Fruit fly (Drosophila melanogaster): ENCODE results near the gene CG44085.
"Not testable (repeated sequence)": the region's sequence is repeated elsewhere in the genome, so short reads cannot be mapped to it uniquely, and the experiment has no call there.

Gene CG44085

dm6 chr2L:13215640-13216129 lies 45.1 kb upstream of the CG44085 start (continued):
- TF ChIP-seq seq (GFP tag; IDR thresholded peaks at IDR 0.05) (peak; percentile 46; the same call in 1 of the 2 replicates), CG10654 (GFP tag; optimal IDR thresholded peaks at IDR 0.05) (peak; percentile 20), ewg (GFP tag; optimal IDR thresholded peaks at IDR 0.05) (peak; percentile 38), fd64A (GFP tag; optimal IDR thresholded peaks at IDR 0.05) (peak; percentile 35), NK7.1 (GFP tag; optimal IDR thresholded peaks at IDR 0.05) (peak; percentile 3), ase (GFP tag; IDR thresholded peaks at IDR 0.05) (0 out of 3 replicates have a peak, but pooled peaks have one; percentile 43), HLH4C (GFP tag; IDR thresholded peaks at IDR 0.05; ENCODE audit: partially characterized antibody) (peak; percentile 25; the same call in 1 of the 3 replicates), trh (GFP tag; optimal IDR thresholded peaks at IDR 0.05) (peak; percentile 8), CG14441 (GFP tag; IDR thresholded peaks at IDR 0.05) (peak; percentile 43; the same call in 1 of the 2 replicates), sens-2 (GFP tag; IDR thresholded peaks at IDR 0.05) (0 out of 2 replicates have a peak, but pooled peaks have one; percentile 41), grn (GFP tag; optimal IDR thresholded peaks at IDR 0.05) (peak; percentile 81), E2f1 (GFP tag; IDR thresholded peaks at IDR 0.05) (peak; percentile 49; the same call in 1 of the 2 replicates), CG13624 (GFP tag; optimal IDR thresholded peaks at IDR 0.05) (peak; percentile 71), CG14014 (GFP tag; IDR thresholded peaks at IDR 0.05) (peak; percentile 41; the same call in 1 of the 2 replicates), Nf-YC (tag; optimal IDR thresholded peaks at IDR 0.05) (peak; percentile 37), CG14860 (GFP tag; IDR thresholded peaks at IDR 0.05; ENCODE audit: partially characterized antibody) (peak; percentile 48), Eip74EF (GFP tag; optimal IDR thresholded peaks at IDR 0.05) (peak in 1 of 2 experiments; percentile 35), mam (GFP tag; optimal IDR thresholded peaks at IDR 0.05) (peak; percentile 36), CG14050 (GFP tag; IDR thresholded peaks at IDR 0.05) (0 out of 3 replicates have a peak, but pooled peaks have one; percentile 16), CG16779 (GFP tag; IDR thresholded peaks at IDR 0.05) (peak; percentile 51; the same call in 1 of the 2 replicates), ara (GFP tag; IDR thresholded peaks at IDR 0.05) (peak; percentile 49; the same call in 1 of the 2 replicates), gce (GFP tag; IDR thresholded peaks at IDR 0.05) (0 out of 3 replicates have a peak, but pooled peaks have one; percentile 55), Fer2 (tag; optimal IDR thresholded peaks at IDR 0.05) (peak; percentile 1), hkb (GFP tag; IDR thresholded peaks at IDR 0.05) (peak; percentile 75), CG6791 (GFP tag; IDR thresholded peaks at IDR 0.05; ENCODE audit: partially characterized antibody) (0 out of 3 replicates have a peak, but pooled peaks have one; percentile 63), CG2712 (tag; optimal IDR thresholded peaks at IDR 0.05) (peak; percentile 53), CG17359 (tag; optimal IDR thresholded peaks at IDR 0.05) (peak; percentile 83), CG7987 (GFP tag; optimal IDR thresholded peaks at IDR 0.05) (peak; percentile 59), CG9932 (GFP tag; IDR thresholded peaks at IDR 0.05) (peak; percentile 59; the same call in 1 of the 2 replicates), CG1603 (tag; optimal IDR thresholded peaks at IDR 0.05) (peak; percentile 46), pan (GFP tag; optimal IDR thresholded peaks at IDR 0.05 in 1 of 2, IDR thresholded peaks at IDR 0.05 in 1 of 2) (peak in 1 of 2 experiments; percentile 73), CG42726 (GFP tag; IDR thresholded peaks at IDR 0.05; ENCODE audit: partially characterized antibody) (peak; percentile 80), E2f2 (GFP tag; IDR thresholded peaks at IDR 0.05) (peak; percentile 40; the same call in 1 of the 2 replicates), Ets65A (GFP tag) (peak; percentile 93), pros (GFP tag; optimal IDR thresholded peaks at IDR 0.05) (peak; percentile 98), inv (GFP tag; IDR thresholded peaks at IDR 0.05; ENCODE audit: partially characterized antibody) (peak; percentile 33; the same call in 1 of the 2 replicates), tx (GFP tag; optimal IDR thresholded peaks at IDR 0.05) (peak; percentile 51), CG7839 (tag; optimal IDR thresholded peaks at IDR 0.05) (peak; percentile 67), ato (GFP tag; IDR thresholded peaks at IDR 0.05; ENCODE audit: partially characterized antibody) (peak; percentile 5; the same call in 1 of the 2 replicates), abd-A (tag; optimal IDR thresholded peaks at IDR 0.05) (peak; percentile 76), Rfx (GFP tag; IDR thresholded peaks at IDR 0.05) (peak; percentile 56; the same call in 1 of the 2 replicates), tin (GFP tag; optimal IDR thresholded peaks at IDR 0.05) (peak; percentile 40), CG17361 (GFP tag; IDR thresholded peaks at IDR 0.05) (peak; percentile 52; the same call in 1 of the 3 replicates), CG8944 (GFP tag; optimal IDR thresholded peaks at IDR 0.05) (peak; percentile 41), zen (tag; optimal IDR thresholded peaks at IDR 0.05) (peak; percentile 59), CG9727 (GFP tag; optimal IDR thresholded peaks at IDR 0.05) (peak; percentile 25), CG4820 (GFP tag; optimal IDR thresholded peaks at IDR 0.05) (peak; percentile 17)
- not testable (repeated sequence) for TF ChIP-seq hkb, pan (optimal IDR thresholded peaks at IDR 0.05)

All from whole organism, embryonic.